Worm (Caenorhabditis elegans) whole organism, mixed stage, embryonic: ENCODE results near the gene moc-1.

ENCODE experiments used
- M03D4.4 ChIP-seq: sonication (generic microtip); optimal IDR thresholded peaks from 2 replicates; lab custom pipeline; 2017; ENCODE audit warnings: mild to moderate bottlenecking, missing genetic modification characterization, missing compliant biosample characterization
- bed-3 ChIP-seq: fragments of 200-800 bp; sonication (Bioruptor generic); optimal IDR thresholded peaks from 3 replicates; lab custom pipeline; 2018; ENCODE audit warnings: mild to moderate bottlenecking, missing genetic modification characterization, moderate library complexity, missing compliant biosample characterization
- blmp-1 ChIP-seq: fragments of 150-350 bp; optimal IDR thresholded peaks from 2 replicates; lab custom pipeline; 2014; ENCODE audit warnings: missing biosample characterization, missing genetic modification characterization
- ceh-39 ChIP-seq: fragments of 150-350 bp; optimal IDR thresholded peaks from 2 replicates; lab custom pipeline; 2014; ENCODE audit warnings: missing biosample characterization, missing genetic modification characterization
- ceh-43 ChIP-seq: fragments of 200-800 bp; sonication (Bioruptor generic); optimal IDR thresholded peaks from 2 replicates; lab custom pipeline; 2018; ENCODE audit warnings: mild to moderate bottlenecking, missing genetic modification characterization, moderate library complexity, missing compliant biosample characterization
- ceh-83 ChIP-seq: fragments of 200-800 bp; sonication (Bioruptor generic); optimal IDR thresholded peaks from 2 replicates; lab custom pipeline; 2018; ENCODE audit warnings: mild to moderate bottlenecking, missing genetic modification characterization, missing compliant biosample characterization
- ces-1 ChIP-seq: fragments of 150-350 bp; optimal IDR thresholded peaks from 2 replicates; lab custom pipeline; 2014; ENCODE audit warnings: missing biosample characterization, missing genetic modification reagents, missing genetic modification characterization
- cnd-1 ChIP-seq: fragments of 200-800 bp; sonication (Bioruptor generic); optimal IDR thresholded peaks from 2 replicates; lab custom pipeline; 2018; ENCODE audit warnings: mild to moderate bottlenecking, missing genetic modification characterization, missing compliant biosample characterization
- drap-1 ChIP-seq: fragments of 200-800 bp; sonication (Bioruptor generic); optimal IDR thresholded peaks from 3 replicates; lab custom pipeline; 2018; ENCODE audit warnings: mild to moderate bottlenecking, missing genetic modification characterization, missing compliant biosample characterization
- elt-1 ChIP-seq: sonication (generic microtip); optimal IDR thresholded peaks from 2 replicates; lab custom pipeline; 2017; ENCODE audit warnings: missing genetic modification characterization, mild to moderate bottlenecking, missing compliant biosample characterization, antibody characterized with exemption, moderate library complexity, borderline replicate concordance; ENCODE audit not compliant: insufficient read depth
- elt-3 ChIP-seq: fragments of 150-350 bp; optimal IDR thresholded peaks from 2 replicates; lab custom pipeline; 2014; ENCODE audit warnings: missing biosample characterization, missing genetic modification characterization
- ham-2 ChIP-seq: fragments of 200-800 bp; sonication (Bioruptor generic); optimal IDR thresholded peaks from 2 replicates; lab custom pipeline; 2018; ENCODE audit warnings: mild to moderate bottlenecking, missing genetic modification characterization, missing compliant biosample characterization
- hlh-1 ChIP-seq: fragments of 150-350 bp; optimal IDR thresholded peaks from 2 replicates; lab custom pipeline; 2014; ENCODE audit warnings: missing biosample characterization, missing genetic modification reagents, missing genetic modification characterization
- lin-13 ChIP-seq: fragments of 150-350 bp; optimal IDR thresholded peaks from 2 replicates; lab custom pipeline; 2014; ENCODE audit warnings: missing biosample characterization, missing genetic modification characterization
- lin-32 ChIP-seq: fragments of 200-800 bp; sonication (Bioruptor generic); optimal IDR thresholded peaks from 2 replicates; lab custom pipeline; 2018; ENCODE audit warnings: mild to moderate bottlenecking, missing genetic modification characterization, missing compliant biosample characterization
- mab-5 ChIP-seq: fragments of 150-350 bp; optimal IDR thresholded peaks from 2 replicates; lab custom pipeline; 2014; ENCODE audit warnings: missing biosample characterization, missing genetic modification characterization
- mep-1 ChIP-seq: fragments of 150-350 bp; optimal IDR thresholded peaks from 2 replicates; lab custom pipeline; 2017; ENCODE audit warnings: missing biosample characterization, missing genetic modification reagents, missing genetic modification characterization, inconsistent platforms
- mls-2 ChIP-seq: sonication (generic microtip); optimal IDR thresholded peaks from 2 replicates; lab custom pipeline; 2016; ENCODE audit warnings: mild to moderate bottlenecking, missing genetic modification characterization, moderate library complexity, missing compliant biosample characterization
- nhr-12 ChIP-seq: fragments of 150-350 bp; optimal IDR thresholded peaks from 2 replicates; lab custom pipeline; 2014; ENCODE audit warnings: missing biosample characterization, missing genetic modification characterization
- nhr-2 ChIP-seq: fragments of 150-350 bp; optimal IDR thresholded peaks from 2 replicates; lab custom pipeline; 2014; ENCODE audit warnings: missing biosample characterization, missing genetic modification characterization
- nhr-237 ChIP-seq: fragments of 150-350 bp; optimal IDR thresholded peaks from 2 replicates; lab custom pipeline; 2014; ENCODE audit warnings: missing biosample characterization, missing genetic modification characterization
- nhr-28 ChIP-seq: fragments of 150-350 bp; optimal IDR thresholded peaks from 2 replicates; lab custom pipeline; 2014; ENCODE audit warnings: missing biosample characterization, missing genetic modification characterization
- nhr-76 ChIP-seq: sonication (generic microtip); optimal IDR thresholded peaks from 2 replicates; lab custom pipeline; 2017; ENCODE audit warnings: missing biosample characterization, missing genetic modification characterization
- pha-4 ChIP-seq: fragments of 150-350 bp; optimal IDR thresholded peaks from 2 replicates; lab custom pipeline; 2018; ENCODE audit warnings: missing biosample characterization, missing genetic modification reagents, missing genetic modification characterization
- sem-2 ChIP-seq: fragments of 200-800 bp; sonication (Bioruptor generic); optimal IDR thresholded peaks from 2 replicates; lab custom pipeline; 2018; ENCODE audit warnings: mild to moderate bottlenecking, missing genetic modification characterization, missing compliant biosample characterization
- snpc-4 ChIP-seq: fragments of 150-350 bp; optimal IDR thresholded peaks from 2 replicates; lab custom pipeline; 2014; ENCODE audit warnings: missing biosample characterization, missing genetic modification characterization
- sptf-1 ChIP-seq: sonication (generic microtip); optimal IDR thresholded peaks from 2 replicates; lab custom pipeline; 2017; ENCODE audit warnings: mild to moderate bottlenecking, missing genetic modification characterization, moderate library complexity, missing compliant biosample characterization
- tbx-8 ChIP-seq: fragments of 200-800 bp; sonication (Bioruptor generic); optimal IDR thresholded peaks from 2 replicates; lab custom pipeline; 2018; ENCODE audit warnings: mild to moderate bottlenecking, missing genetic modification characterization, moderate library complexity, missing compliant biosample characterization
- unc-120 ChIP-seq: sonication (generic microtip); optimal IDR thresholded peaks from 2 replicates; lab custom pipeline; 2017; ENCODE audit warnings: missing genetic modification characterization, missing compliant biosample characterization; ENCODE audit not compliant: poor library complexity, severe bottlenecking
- unc-39 ChIP-seq: fragments of 150-350 bp; optimal IDR thresholded peaks from 2 replicates; lab custom pipeline; 2014; ENCODE audit warnings: missing biosample characterization, missing genetic modification characterization
- unc-62 ChIP-seq: fragments of 150-350 bp; optimal IDR thresholded peaks from 2 replicates; lab custom pipeline; 2014; ENCODE audit warnings: missing biosample characterization, missing genetic modification reagents, missing genetic modification characterization
- zip-8 ChIP-seq: fragments of 150-350 bp; optimal IDR thresholded peaks from 2 replicates; lab custom pipeline; 2014; ENCODE audit warnings: missing biosample characterization, missing genetic modification characterization
- ztf-11 ChIP-seq: fragments of 150-350 bp; optimal IDR thresholded peaks from 2 replicates; lab custom pipeline; 2014; ENCODE audit warnings: missing biosample characterization, missing genetic modification characterization

The moc-1 gene

DNA sequence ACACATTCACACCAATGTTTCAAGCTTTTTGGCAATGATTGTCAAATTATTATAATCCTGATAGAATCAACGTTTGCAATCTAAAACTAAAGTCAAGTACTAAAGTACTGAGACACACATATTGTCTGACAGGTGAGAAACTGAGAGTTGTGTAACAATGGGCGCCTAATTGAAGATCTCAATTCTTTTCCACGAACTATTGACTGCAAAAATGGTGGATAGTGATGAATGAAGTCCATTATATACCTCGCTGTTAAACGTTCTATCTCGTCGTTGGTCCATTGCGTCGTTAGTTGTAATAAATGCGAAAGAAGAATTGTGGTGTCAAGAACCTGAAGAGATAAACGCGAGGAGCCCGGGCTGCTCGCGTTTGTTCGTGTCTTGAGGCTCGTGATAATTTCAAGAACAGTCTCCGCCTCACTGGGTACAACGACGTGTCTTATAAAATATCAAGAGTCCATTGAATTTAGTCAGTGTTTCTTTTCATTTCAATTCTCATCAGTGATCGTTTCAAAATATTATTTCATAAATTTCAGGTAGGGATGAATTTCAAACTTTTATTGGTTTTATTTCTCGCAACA lies 21.8 kb upstream of the moc-1 start, which contains the start of gene F09B9.4:
F09B9.4 (plus strand) TSS at position 531 of the 581 bp plus-strand sequence.
- TF ChIP-seq hlh-1 (tag; lab: Kevin White, UChicago) (peak; percentile 47), elt-1 (tag; lab: Kevin White, UChicago) (no peak), lin-13 (no peak), elt-3 (no peak)

DNA sequence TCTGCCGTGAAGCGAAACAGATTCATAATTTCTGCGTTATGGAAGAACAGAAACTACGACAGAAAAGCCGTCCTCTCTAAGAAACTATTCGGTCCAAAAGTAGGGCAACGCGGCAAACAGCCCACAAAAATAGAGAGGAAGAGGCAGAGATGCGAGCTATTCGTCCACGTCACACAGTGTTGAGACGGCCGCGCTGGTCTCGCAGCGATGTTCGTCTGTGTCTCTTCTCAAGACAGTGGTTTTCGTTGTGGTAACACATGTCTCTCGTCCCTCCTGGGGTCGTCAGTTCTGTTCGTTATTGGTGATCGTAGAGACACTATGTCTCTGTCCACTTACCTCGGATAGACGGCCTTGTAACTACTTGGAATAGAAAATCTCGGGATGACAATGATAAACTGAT lies 20.3 kb upstream of the moc-1 start, which contains the start of gene erd-2.1:
erd-2.1 (minus strand) TSS at position 114 of the 400 bp plus-strand sequence.
- peak; percentile 14 for TF ChIP-seq lin-13
- TF ChIP-seq ces-1 (GFP tag; lab: Kevin White, UChicago) = peak; percentile 28
- TF ChIP-seq unc-120 (tag; lab: Kevin White, UChicago) = peak; percentile 45
- TF ChIP-seq elt-3 = no peak
- no peak for TF ChIP-seq bed-3
- peak; percentile 86 for TF ChIP-seq hlh-1 (tag; lab: Kevin White, UChicago)
- TF ChIP-seq sptf-1 (tag; lab: Kevin White, UChicago) = peak; percentile 47
- TF ChIP-seq M03D4.4 (tag; lab: Kevin White, UChicago) = no peak
- TF ChIP-seq cnd-1 (tag; lab: Kevin White, UChicago) = peak; percentile 0
- TF ChIP-seq ceh-39 = peak; percentile 14
- TF ChIP-seq unc-62 (GFP tag; lab: Kevin White, UChicago) = peak; percentile 22
- peak; percentile 62 for TF ChIP-seq ham-2 (GFP tag; lab: Kevin White, UChicago)
- peak; percentile 26 for TF ChIP-seq mep-1
- TF ChIP-seq, all 35 proteins: peak for 10

DNA sequence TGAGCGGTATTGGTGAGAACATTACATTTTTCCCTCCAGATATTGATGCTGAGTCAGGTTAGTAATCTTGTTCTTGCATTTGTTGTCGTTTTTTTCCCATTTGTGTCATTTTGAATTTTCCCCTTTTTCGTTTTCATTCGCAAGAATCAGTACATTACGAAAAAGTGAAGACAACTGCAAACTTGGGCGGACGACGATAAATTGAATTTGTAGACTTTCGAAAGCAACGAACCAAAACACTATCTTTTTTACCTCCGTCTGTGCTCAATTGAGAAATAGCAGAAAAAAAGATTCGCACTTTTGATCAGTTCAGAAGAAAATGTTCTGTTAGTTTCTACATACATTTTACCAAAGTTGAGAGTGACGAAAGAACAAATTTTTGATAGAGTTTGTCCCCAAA lies 16.7 kb upstream of the moc-1 start:
- TF ChIP-seq ces-1 (GFP tag; lab: Kevin White, UChicago) = peak; percentile 76
- no peak for TF ChIP-seq blmp-1 (tag; lab: Kevin White, UChicago)
- TF ChIP-seq hlh-1 (tag; lab: Kevin White, UChicago) = no peak
- TF ChIP-seq mls-2 (tag; lab: Kevin White, UChicago) = no peak
- no peak for TF ChIP-seq nhr-2 (tag; lab: Kevin White, UChicago)

DNA sequence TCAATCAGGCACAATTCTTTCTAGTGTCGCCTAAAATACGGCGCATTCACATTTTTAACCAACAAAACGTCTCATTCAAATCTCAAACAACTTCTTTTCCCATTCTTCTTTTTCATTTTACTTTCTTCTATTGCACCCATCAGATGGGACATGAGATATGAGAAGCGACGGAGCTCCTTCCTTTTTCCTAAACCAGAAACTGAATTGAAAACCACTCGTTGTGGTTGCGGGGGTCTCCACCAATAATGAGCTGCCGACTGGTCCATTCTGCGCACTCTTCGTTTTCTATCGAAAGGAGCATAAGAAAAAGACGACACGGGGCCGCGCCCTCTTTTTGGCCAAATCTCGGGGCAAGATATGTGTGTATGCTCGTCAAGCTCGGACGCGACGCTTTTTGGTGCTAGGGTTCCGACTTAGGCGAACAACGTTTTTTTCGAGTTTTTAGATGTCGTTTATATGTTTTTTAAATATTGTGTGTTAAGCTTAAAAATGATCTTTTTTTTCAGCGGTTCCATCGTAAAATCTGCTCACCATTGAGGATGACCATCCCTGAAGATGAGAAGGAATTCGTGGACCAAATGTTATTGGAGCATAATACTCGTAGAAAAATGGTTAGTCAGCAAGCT lies 16.0 kb upstream of the moc-1 start, which contains the start of gene F09B9.5:
F09B9.5 (plus strand) TSS at position 501 of the 626 bp plus-strand sequence.
- no peak for TF ChIP-seq unc-62 (GFP tag; lab: Kevin White, UChicago)
- TF ChIP-seq ces-1 (GFP tag; lab: Kevin White, UChicago) = peak; percentile 89
- TF ChIP-seq sem-2 (GFP tag; lab: Kevin White, UChicago) = no peak
- TF ChIP-seq unc-39 (tag; lab: Kevin White, UChicago) = no peak
- no peak for TF ChIP-seq elt-3

DNA sequence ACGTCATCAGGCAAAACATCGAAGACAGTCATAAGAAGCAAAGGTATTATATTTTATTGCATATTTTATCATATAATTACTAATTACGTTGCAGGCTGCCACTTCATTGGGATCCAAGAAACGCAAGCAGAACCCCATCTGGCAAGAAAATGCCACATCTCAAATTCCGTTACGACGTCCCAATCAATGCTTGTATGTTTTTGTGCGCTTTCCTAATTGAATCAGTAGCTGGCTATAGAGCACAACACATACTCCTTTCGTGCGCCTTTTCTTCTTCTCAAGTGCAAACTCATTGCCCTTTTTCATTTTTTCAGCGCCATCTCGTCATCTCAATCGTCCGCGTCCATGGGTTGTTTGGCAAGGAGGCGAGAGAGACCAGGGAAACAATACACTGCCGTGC lies 12.5 kb upstream of the moc-1 start:
- no peak for TF ChIP-seq ceh-83 (GFP tag; lab: Kevin White, UChicago)
- TF ChIP-seq sem-2 (GFP tag; lab: Kevin White, UChicago) = no peak
- no peak for TF ChIP-seq nhr-76 (tag; lab: Kevin White, UChicago)
- no peak for TF ChIP-seq nhr-237
- TF ChIP-seq ces-1 (GFP tag; lab: Kevin White, UChicago) = peak; percentile 98

DNA sequence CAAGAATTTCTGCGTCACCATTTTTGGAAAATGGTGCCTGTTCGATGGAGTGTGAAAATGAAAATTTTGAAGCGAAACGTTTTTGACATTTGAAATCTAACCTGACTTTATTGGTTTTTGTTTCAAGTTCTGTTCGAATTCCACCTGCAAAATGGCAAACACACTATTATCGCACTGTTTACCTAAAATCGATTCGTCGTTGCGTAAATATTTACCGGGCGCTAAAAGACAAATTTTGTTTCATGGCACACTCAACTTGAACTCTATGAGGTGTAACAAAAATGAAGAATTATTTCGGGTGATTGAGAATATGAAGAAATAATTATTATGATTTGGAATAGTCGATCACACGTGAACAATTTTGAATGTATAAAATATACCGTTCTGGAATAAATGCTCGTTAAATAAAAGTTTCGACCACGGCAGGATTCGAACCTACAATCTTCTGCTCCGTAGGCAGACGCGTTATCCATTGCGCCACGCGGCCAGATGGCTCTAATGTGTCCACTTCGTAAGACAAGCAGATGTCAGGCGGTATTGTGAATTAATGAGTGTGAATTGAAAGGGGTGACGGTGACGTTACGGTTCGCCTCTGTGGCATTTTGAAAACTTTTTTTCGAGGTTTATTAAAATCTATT lies 9.9 kb upstream of the moc-1 start:
- TF ChIP-seq nhr-76 (tag; lab: Kevin White, UChicago) = no peak
- peak; percentile 13 for TF ChIP-seq sptf-1 (tag; lab: Kevin White, UChicago)
- no peak for TF ChIP-seq nhr-2 (tag; lab: Kevin White, UChicago)
- no peak for TF ChIP-seq unc-39 (tag; lab: Kevin White, UChicago)
- no peak for TF ChIP-seq snpc-4 (tag; lab: Kevin White, UChicago)
- TF ChIP-seq zip-8 (tag; lab: Kevin White, UChicago) = no peak
- peak; percentile 27 for TF ChIP-seq ces-1 (GFP tag; lab: Kevin White, UChicago)
- TF ChIP-seq elt-3 = no peak
- no peak for TF ChIP-seq lin-32 (GFP tag; lab: Kevin White, UChicago)
- TF ChIP-seq bed-3 = no peak
- TF ChIP-seq blmp-1 (tag; lab: Kevin White, UChicago) = no peak
- TF ChIP-seq M03D4.4 (tag; lab: Kevin White, UChicago) = no peak
- no peak for TF ChIP-seq hlh-1 (tag; lab: Kevin White, UChicago)
- peak; percentile 72 for TF ChIP-seq cnd-1 (tag; lab: Kevin White, UChicago)
- peak; percentile 28 for TF ChIP-seq unc-62 (GFP tag; lab: Kevin White, UChicago)
- no peak for TF ChIP-seq elt-1 (tag; lab: Kevin White, UChicago)
- no peak for TF ChIP-seq tbx-8 (GFP tag; lab: Kevin White, UChicago)
- no peak for TF ChIP-seq ceh-43
- no peak for TF ChIP-seq ztf-11 (tag; lab: Kevin White, UChicago)
- no peak for TF ChIP-seq ham-2 (GFP tag; lab: Kevin White, UChicago)
- TF ChIP-seq nhr-12 (tag; lab: Kevin White, UChicago) = no peak
- TF ChIP-seq unc-120 (tag; lab: Kevin White, UChicago) = no peak
- TF ChIP-seq mls-2 (tag; lab: Kevin White, UChicago) = no peak
- peak; percentile 75 for TF ChIP-seq pha-4
- no peak for TF ChIP-seq drap-1 (GFP tag; lab: Kevin White, UChicago)
- TF ChIP-seq lin-13 = no peak
- TF ChIP-seq ceh-83 (GFP tag; lab: Kevin White, UChicago) = peak; percentile 14
- TF ChIP-seq nhr-28 (tag; lab: Kevin White, UChicago) = no peak
- TF ChIP-seq mab-5 (tag; lab: Kevin White, UChicago) = no peak
- peak; percentile 3 for TF ChIP-seq nhr-237
